Fruit fly (Drosophila melanogaster) whole organism, embryonic: Measurements from ENCODE around the gene Adgf-D.

Source experiments
- B-H1 ChIP-seq: fragments of 200-800 bp; sonication (Bioruptor generic); IDR thresholded peaks from 3 replicates; pipeline ENCODE4 v1.3.6; 2022; ENCODE audit warnings: missing biosample characterization, missing genetic modification characterization
- BtbVII ChIP-seq: fragments of 200-800 bp; sonication (Bioruptor generic); optimal IDR thresholded peaks from 3 replicates; lab custom pipeline; 2017; ENCODE audit warnings: missing biosample characterization, mild to moderate bottlenecking, missing genetic modification characterization
- CG10321 ChIP-seq: fragments of 200-800 bp; sonication (Bioruptor generic); IDR thresholded peaks from 2 replicates; pipeline ENCODE4 v1.3.6; 2022; ENCODE audit warnings: missing biosample characterization, missing genetic modification characterization
- CG12219 ChIP-seq: fragments of 200-800 bp; sonication (Bioruptor generic); optimal IDR thresholded peaks from 3 replicates; lab custom pipeline; 2018; ENCODE audit warnings: missing biosample characterization, mild to moderate bottlenecking, missing genetic modification characterization
- CG12299 ChIP-seq: fragments of 200-800 bp; sonication (Bioruptor generic); optimal IDR thresholded peaks from 2 replicates; lab custom pipeline; 2018; ENCODE audit warnings: missing biosample characterization, mild to moderate bottlenecking, missing genetic modification characterization
- CG13287 ChIP-seq: fragments of 200-800 bp; sonication (Bioruptor generic); IDR thresholded peaks from 2 replicates; pipeline ENCODE4 v1.3.6; 2022; ENCODE audit warnings: missing biosample characterization, missing genetic modification characterization; ENCODE audit not compliant: partially characterized antibody
- CG13424 ChIP-seq: fragments of 200-800 bp; sonication (Bioruptor generic); optimal IDR thresholded peaks from 2 replicates; lab custom pipeline; 2019; ENCODE audit warnings: missing biosample characterization, mild to moderate bottlenecking, missing genetic modification characterization, moderate library complexity
- CG13775 ChIP-seq: fragments of 200-800 bp; sonication (Bioruptor generic); optimal IDR thresholded peaks from 3 replicates; lab custom pipeline; 2017; ENCODE audit warnings: missing biosample characterization, mild to moderate bottlenecking, missing genetic modification characterization
- CG31365 ChIP-seq: fragments of 200-800 bp; sonication (Bioruptor generic); optimal IDR thresholded peaks from 2 replicates; lab custom pipeline; 2018; ENCODE audit warnings: missing biosample characterization, mild to moderate bottlenecking, missing genetic modification characterization
- CG31388 ChIP-seq: fragments of 200-800 bp; sonication (Bioruptor generic); optimal IDR thresholded peaks from 2 replicates; lab custom pipeline; 2016; ENCODE audit warnings: missing biosample characterization, missing genetic modification characterization
- CG31441 ChIP-seq: fragments of 200-800 bp; sonication (Bioruptor generic); IDR thresholded peaks from 2 replicates; pipeline ENCODE4 v1.3.6; 2022; ENCODE audit warnings: missing biosample characterization, missing genetic modification characterization
- CG32772 ChIP-seq: fragments of 200-800 bp; sonication (Bioruptor generic); IDR thresholded peaks from 2 replicates; pipeline ENCODE4 v1.3.6; 2022; ENCODE audit warnings: missing biosample characterization, missing genetic modification characterization
- CG34422 ChIP-seq: fragments of 200-800 bp; sonication (Bioruptor generic); IDR thresholded peaks from 3 replicates; pipeline ENCODE4 v1.3.6; 2022; ENCODE audit warnings: missing biosample characterization, missing genetic modification characterization
- CG3726 ChIP-seq: fragments of 200-800 bp; sonication (Bioruptor generic); IDR thresholded peaks from 3 replicates; pipeline ENCODE4, ENCODE4 v1.3.6; 2022; ENCODE audit warnings: missing biosample characterization, missing genetic modification characterization
- CG42726 ChIP-seq: fragments of 200-800 bp; sonication (Bioruptor generic); IDR thresholded peaks from 2 replicates; pipeline ENCODE4 v1.3.6; 2022; ENCODE audit warnings: missing biosample characterization, missing genetic modification characterization; ENCODE audit not compliant: partially characterized antibody
- CG4404 ChIP-seq: fragments of 200-800 bp; sonication (Bioruptor generic); IDR thresholded peaks from 2 replicates; pipeline ENCODE4 v1.3.6; 2022; ENCODE audit warnings: missing biosample characterization, missing genetic modification characterization
- CG4854 ChIP-seq: fragments of 200-800 bp; sonication (Bioruptor generic); optimal IDR thresholded peaks from 2 replicates; lab custom pipeline; 2016; ENCODE audit warnings: missing biosample characterization, missing genetic modification characterization, inconsistent platforms
- CG5180 ChIP-seq: fragments of 200-800 bp; sonication (Bioruptor generic); optimal IDR thresholded peaks from 3 replicates; lab custom pipeline; 2017; ENCODE audit warnings: missing biosample characterization, missing genetic modification characterization, mild to moderate bottlenecking, moderate library complexity, missing genetic modification reagents
- CG6813 ChIP-seq: fragments of 200-800 bp; sonication (Bioruptor generic); optimal IDR thresholded peaks from 2 replicates; lab custom pipeline; 2017; ENCODE audit warnings: missing biosample characterization, missing genetic modification characterization, mild to moderate bottlenecking, moderate library complexity, missing genetic modification reagents
- CG7839 ChIP-seq: fragments of 200-800 bp; sonication (Bioruptor generic); optimal IDR thresholded peaks from 3 replicates; lab custom pipeline; 2018; ENCODE audit warnings: missing biosample characterization, mild to moderate bottlenecking, missing genetic modification characterization, moderate library complexity
- Chrac-16 ChIP-seq: fragments of 200-800 bp; sonication (Bioruptor generic); optimal IDR thresholded peaks from 3 replicates; lab custom pipeline; 2016; ENCODE audit warnings: missing biosample characterization, missing genetic modification characterization
- Deaf1 ChIP-seq: fragments of 200-800 bp; optimal IDR thresholded peaks from 3 replicates; lab custom pipeline; 2019; ENCODE audit warnings: missing biosample characterization, mild to moderate bottlenecking, missing genetic modification characterization, moderate library complexity
- Dll ChIP-seq: fragments of 200-800 bp; sonication (Bioruptor generic); IDR thresholded peaks from 4 replicates; pipeline ENCODE4 v1.3.6; 2022; ENCODE audit warnings: missing biosample characterization, missing genetic modification characterization; ENCODE audit not compliant: partially characterized antibody
- Max ChIP-seq: fragments of 200-800 bp; sonication (Bioruptor generic); optimal IDR thresholded peaks from 2 replicates; lab custom pipeline; 2016; ENCODE audit warnings: missing biosample characterization, mild to moderate bottlenecking, missing genetic modification characterization
- Mrtf ChIP-seq: fragments of 200-800 bp; sonication (Bioruptor generic); IDR thresholded peaks from 3 replicates; pipeline ENCODE4 v1.3.6; 2022; ENCODE audit warnings: missing biosample characterization, missing genetic modification characterization
- Oaz ChIP-seq: fragments of 200-800 bp; sonication (Bioruptor generic); IDR thresholded peaks from 2 replicates; pipeline ENCODE4 v1.3.6; 2022; ENCODE audit warnings: missing biosample characterization, missing genetic modification characterization
- PHDP ChIP-seq: fragments of 200-800 bp; sonication (Bioruptor generic); optimal IDR thresholded peaks from 3 replicates; lab custom pipeline; 2018; ENCODE audit warnings: missing biosample characterization, mild to moderate bottlenecking, missing genetic modification characterization, moderate library complexity
- Ptx1 ChIP-seq: fragments of 200-800 bp; sonication (Bioruptor generic); IDR thresholded peaks from 2 replicates; pipeline ENCODE4 v1.3.6; 2022; ENCODE audit warnings: missing biosample characterization, missing genetic modification characterization
- Tbp ChIP-seq: fragments of >200 bp; optimal IDR thresholded peaks from 2 replicates; lab custom pipeline; 2018; ENCODE audit warnings: missing biosample characterization, missing genetic modification characterization
- YL-1 ChIP-seq: fragments of 200-800 bp; sonication (Bioruptor generic); optimal IDR thresholded peaks from 3 replicates; lab custom pipeline; 2017; ENCODE audit warnings: missing biosample characterization, mild to moderate bottlenecking, missing genetic modification characterization
- bab2 ChIP-seq: fragments of 200-800 bp; sonication (Bioruptor generic); optimal IDR thresholded peaks from 2 replicates; lab custom pipeline; 2016; ENCODE audit warnings: missing biosample characterization, missing genetic modification characterization
- chm ChIP-seq: fragments of 200-800 bp; sonication (Bioruptor generic); IDR thresholded peaks from 2 replicates; pipeline ENCODE4 v1.3.6; 2022; ENCODE audit warnings: missing biosample characterization, missing genetic modification characterization
- dan ChIP-seq: fragments of 200-800 bp; sonication (Bioruptor generic); IDR thresholded peaks from 2 replicates; pipeline ENCODE4 v1.3.6; 2022; ENCODE audit warnings: missing biosample characterization, missing genetic modification characterization
- fd3F ChIP-seq: fragments of 200-800 bp; sonication (Bioruptor generic); optimal IDR thresholded peaks from 2 replicates; lab custom pipeline; 2018; ENCODE audit warnings: missing biosample characterization, mild to moderate bottlenecking, missing genetic modification characterization, moderate library complexity
- gcm ChIP-seq: fragments of 200-800 bp; sonication (Bioruptor generic); optimal IDR thresholded peaks from 2 replicates; lab custom pipeline; 2019; ENCODE audit warnings: missing biosample characterization, mild to moderate bottlenecking, missing genetic modification characterization, moderate library complexity
- gem ChIP-seq: fragments of 200-800 bp; sonication (Bioruptor generic); optimal IDR thresholded peaks from 2 replicates; lab custom pipeline; 2019; ENCODE audit warnings: missing biosample characterization, mild to moderate bottlenecking, missing genetic modification characterization, moderate library complexity
- lab ChIP-seq: fragments of 200-800 bp; sonication (Bioruptor generic); optimal IDR thresholded peaks from 3 replicates; lab custom pipeline; 2017; ENCODE audit warnings: missing biosample characterization, missing genetic modification characterization, mild to moderate bottlenecking, moderate library complexity, missing genetic modification reagents
- maf-S ChIP-seq: fragments of 200-800 bp; sonication (Bioruptor generic); optimal IDR thresholded peaks from 2 replicates; lab custom pipeline; 2016; ENCODE audit warnings: missing biosample characterization, missing genetic modification characterization
- mam ChIP-seq: fragments of 200-800 bp; sonication (Bioruptor generic); optimal IDR thresholded peaks from 3 replicates; lab custom pipeline; 2016; ENCODE audit warnings: missing biosample characterization, missing genetic modification characterization
- repo ChIP-seq: fragments of 200-800 bp; sonication (Bioruptor generic); optimal IDR thresholded peaks from 2 replicates; lab custom pipeline; 2016; ENCODE audit warnings: missing biosample characterization, missing genetic modification characterization
- ro ChIP-seq: fragments of 200-800 bp; sonication (Bioruptor generic); IDR thresholded peaks from 2 replicates; pipeline ENCODE4 v1.3.6; 2022; ENCODE audit warnings: missing biosample characterization, missing genetic modification characterization
- sc ChIP-seq, 3 experiments: fragments of >200 bp in 2 of 3; fragments of 200-800 bp in 1 of 3; sonication (Bioruptor generic) in 1 of 3; optimal IDR thresholded peaks; 2 replicates in 2 of 3; 3 replicates in 1 of 3; lab custom pipeline; 2017; ENCODE audit warnings: mild to moderate bottlenecking in 1 of 3, missing biosample characterization in 1 of 3, missing genetic modification characterization in 1 of 3, missing genetic modification reagents in 1 of 3
- scrt ChIP-seq: fragments of 200-800 bp; sonication (Bioruptor generic); optimal IDR thresholded peaks from 2 replicates; lab custom pipeline; 2018; ENCODE audit warnings: missing biosample characterization, mild to moderate bottlenecking, missing genetic modification characterization, moderate library complexity
- sima ChIP-seq: fragments of 200-800 bp; sonication (Bioruptor generic); optimal IDR thresholded peaks from 2 replicates; lab custom pipeline; 2016; ENCODE audit warnings: missing biosample characterization, missing genetic modification characterization
- slp2 ChIP-seq: fragments of 200-800 bp; sonication (Bioruptor generic); optimal IDR thresholded peaks from 2 replicates; lab custom pipeline; 2016; ENCODE audit warnings: missing biosample characterization, missing genetic modification characterization
- sna ChIP-seq: fragments of 200-800 bp; sonication (Bioruptor generic); IDR thresholded peaks from 2 replicates; pipeline ENCODE4 v1.3.6; 2022; ENCODE audit warnings: missing biosample characterization, missing genetic modification characterization; ENCODE audit not compliant: partially characterized antibody
- tin ChIP-seq: fragments of 200-800 bp; sonication (Bioruptor generic); optimal IDR thresholded peaks from 3 replicates; lab custom pipeline; 2016; ENCODE audit warnings: missing biosample characterization, missing genetic modification characterization
- zfh1 ChIP-seq: fragments of 200-800 bp; sonication (Bioruptor generic); IDR thresholded peaks from 3 replicates; pipeline ENCODE4 v1.3.6; 2022; ENCODE audit warnings: missing biosample characterization, missing genetic modification characterization
- zfh2 ChIP-seq: fragments of 200-800 bp; sonication (Bioruptor generic); optimal IDR thresholded peaks from 2 replicates; lab custom pipeline; 2016; ENCODE audit warnings: missing biosample characterization, missing genetic modification characterization

The Adgf-D gene

dm6 chr3R:13715012-13715673 lies 9.9 kb upstream of the Adgf-D start, which contains the start of gene kmr (continued):
- peak; percentile 36 for TF ChIP-seq CG4854
- TF ChIP-seq Dll (GFP tag; lab: Robert Waterston, UW), result 0 out of 4 replicates have a peak, but pooled peaks have one; percentile 16
- peak; percentile 41 for TF ChIP-seq PHDP (tag; lab: Kevin White, UChicago)
- TF ChIP-seq CG34422 (GFP tag; lab: Robert Waterston, UW), result peak; percentile 64; the same call in 1 of the 3 replicates
- peak; percentile 34; the same call in 1 of the 2 replicates for TF ChIP-seq CG31441
- TF ChIP-seq mam (GFP tag; lab: Kevin White, UChicago), result no peak
- TF ChIP-seq bab2 (GFP tag; lab: Kevin White, UChicago), result no peak
- no peak for TF ChIP-seq maf-S (GFP tag; lab: Kevin White, UChicago)
- no peak for TF ChIP-seq CG31365 (tag; lab: Kevin White, UChicago)
- no peak; the same call in 2 of the 3 replicates for TF ChIP-seq B-H1
- TF ChIP-seq CG42726 (GFP tag; lab: Robert Waterston, UW), result peak; percentile 54; the same call in 1 of the 2 replicates
- no peak for TF ChIP-seq Ptx1 (GFP tag; lab: Robert Waterston, UW)
- TF ChIP-seq CG6813, result peak; percentile 39
- TF ChIP-seq Chrac-16, result no peak
- no peak for TF ChIP-seq fd3F (GFP tag; lab: Kevin White, UChicago)
- TF ChIP-seq lab, result peak; percentile 74
- peak; percentile 12 for TF ChIP-seq CG7839 (tag; lab: Kevin White, UChicago)
- TF ChIP-seq CG32772 (GFP tag; lab: Robert Waterston, UW), result no peak
- TF ChIP-seq repo (GFP tag; lab: Kevin White, UChicago), result peak; percentile 15
- peak; percentile 47 for TF ChIP-seq CG5180 (GFP tag; lab: Kevin White, UChicago)
- TF ChIP-seq Deaf1 (tag; lab: Kevin White, UChicago), result peak; percentile 62
- TF ChIP-seq Tbp (GFP tag; lab: Kevin White, UChicago), result no peak
- TF ChIP-seq CG31388, result no peak
- TF ChIP-seq CG13287, result peak; percentile 65; the same call in 1 of the 2 replicates
- TF ChIP-seq CG13424 (tag; lab: Kevin White, UChicago), result no peak
- peak; percentile 56 for TF ChIP-seq CG12299 (tag; lab: Kevin White, UChicago)
- TF ChIP-seq CG10321 (GFP tag; lab: Robert Waterston, UW), result no peak
- no peak for TF ChIP-seq ro (GFP tag; lab: Robert Waterston, UW)
- TF ChIP-seq YL-1 (GFP tag; lab: Kevin White, UChicago), result no peak
- no peak for TF ChIP-seq CG3726 (GFP tag; lab: Robert Waterston, UW)
- TF ChIP-seq CG13775 (GFP tag; lab: Kevin White, UChicago), result no peak
- no peak for TF ChIP-seq Oaz
- no peak; the same call in 2 of the 3 replicates for TF ChIP-seq zfh1 (GFP tag; lab: Robert Waterston, UW)
- TF ChIP-seq sc (optimal IDR thresholded peaks at IDR 0.05; lab: Kevin White, UChicago), result no peak
- TF ChIP-seq sc (GFP tag; optimal IDR thresholded peaks at IDR 0.05; lab: Kevin White, UChicago), result no peak
- TF ChIP-seq sna (GFP tag; lab: Robert Waterston, UW), result peak; percentile 39; the same call in 1 of the 2 replicates
- TF ChIP-seq BtbVII, result peak; percentile 66
- peak; percentile 57 for TF ChIP-seq CG12219 (GFP tag; lab: Kevin White, UChicago)
- no peak for TF ChIP-seq dan
- no peak for TF ChIP-seq gcm (GFP tag; lab: Kevin White, UChicago)
- TF ChIP-seq chm (GFP tag; lab: Robert Waterston, UW), result peak; percentile 78
- peak; percentile 54 for TF ChIP-seq Max (GFP tag; lab: Kevin White, UChicago)
- no peak for TF ChIP-seq CG4404 (GFP tag; lab: Robert Waterston, UW)
- no peak for TF ChIP-seq tin (GFP tag; lab: Kevin White, UChicago)
- peak; percentile 39 for TF ChIP-seq scrt (GFP tag; lab: Kevin White, UChicago)
- TF ChIP-seq gem (tag; lab: Kevin White, UChicago), result no peak
- TF ChIP-seq slp2 (GFP tag; lab: Kevin White, UChicago), result no peak
- no peak for TF ChIP-seq Mrtf
- no peak for TF ChIP-seq sima
- TF ChIP-seq zfh2 (GFP tag; lab: Kevin White, UChicago), result no peak
